Fruit fly (Drosophila melanogaster) whole organism, prepupa: ENCODE measurements around the gene Dci.

Source experiments
- Blimp-1 ChIP-seq: fragments of 200-800 bp; sonication (Bioruptor generic); optimal IDR thresholded peaks from 3 replicates; lab custom pipeline; 2017; ENCODE audit warnings: missing biosample characterization, missing genetic modification characterization, mild to moderate bottlenecking, moderate library complexity, missing genetic modification reagents
- CG10631 ChIP-seq: fragments of 200-800 bp; sonication (Bioruptor generic); optimal IDR thresholded peaks from 2 replicates; lab custom pipeline; 2016; ENCODE audit warnings: missing biosample characterization, missing genetic modification characterization
- CG10669 ChIP-seq: fragments of 200-800 bp; sonication (Bioruptor generic); optimal IDR thresholded peaks from 3 replicates; lab custom pipeline; 2018; ENCODE audit warnings: missing biosample characterization, mild to moderate bottlenecking, missing genetic modification characterization, moderate library complexity
- CG11294 ChIP-seq: fragments of 200-800 bp; sonication (Bioruptor generic); IDR thresholded peaks from 2 replicates; pipeline ENCODE4 v1.3.6; 2022; ENCODE audit warnings: missing biosample characterization, missing genetic modification characterization
- CG11762 ChIP-seq: fragments of 200-800 bp; sonication (Bioruptor generic); optimal IDR thresholded peaks from 3 replicates; lab custom pipeline; 2016; ENCODE audit warnings: missing biosample characterization, missing genetic modification characterization; ENCODE audit not compliant: insufficient read depth
- CG11902 ChIP-seq: fragments of 200-800 bp; sonication (Bioruptor generic); optimal IDR thresholded peaks from 3 replicates; lab custom pipeline; 2016; ENCODE audit warnings: missing biosample characterization, missing genetic modification characterization
- CG15336 ChIP-seq: fragments of 200-800 bp; sonication (Bioruptor generic); IDR thresholded peaks from 2 replicates; pipeline ENCODE4 v1.3.6; 2022; ENCODE audit warnings: missing biosample characterization, missing genetic modification characterization
- CG1621 ChIP-seq: fragments of 200-800 bp; sonication (Bioruptor generic); optimal IDR thresholded peaks from 3 replicates; lab custom pipeline; 2018; ENCODE audit warnings: missing biosample characterization, mild to moderate bottlenecking, missing genetic modification characterization
- CG3032 ChIP-seq: fragments of 200-800 bp; optimal IDR thresholded peaks from 2 replicates; lab custom pipeline; 2019; ENCODE audit warnings: missing biosample characterization, mild to moderate bottlenecking, missing genetic modification characterization, moderate library complexity
- CG31627 ChIP-seq: fragments of 200-800 bp; sonication (Bioruptor generic); optimal IDR thresholded peaks from 3 replicates; lab custom pipeline; 2016; ENCODE audit warnings: missing biosample characterization, missing genetic modification characterization
- CG32006 ChIP-seq: fragments of 200-800 bp; sonication (Bioruptor generic); optimal IDR thresholded peaks from 3 replicates; lab custom pipeline; 2017; ENCODE audit warnings: missing biosample characterization, mild to moderate bottlenecking, missing genetic modification characterization
- CG34406 ChIP-seq: fragments of 200-800 bp; sonication (Bioruptor generic); optimal IDR thresholded peaks from 3 replicates; lab custom pipeline; 2016; ENCODE audit warnings: missing biosample characterization, missing genetic modification characterization
- CG4318 ChIP-seq: fragments of 200-800 bp; sonication (Bioruptor generic); optimal IDR thresholded peaks from 3 replicates; lab custom pipeline; 2017; ENCODE audit warnings: missing biosample characterization, mild to moderate bottlenecking, missing genetic modification characterization
- CG6163 ChIP-seq: fragments of 200-800 bp; sonication (Bioruptor generic); IDR thresholded peaks from 3 replicates; pipeline ENCODE4 v1.3.6; 2022; ENCODE audit warnings: missing biosample characterization, missing genetic modification characterization
- CG6276 ChIP-seq: fragments of 200-800 bp; sonication (Bioruptor generic); optimal IDR thresholded peaks from 2 replicates; lab custom pipeline; 2017; ENCODE audit warnings: missing biosample characterization, mild to moderate bottlenecking, missing genetic modification characterization
- CG6792 ChIP-seq: fragments of 200-800 bp; sonication (Bioruptor generic); optimal IDR thresholded peaks from 3 replicates; lab custom pipeline; 2016; ENCODE audit warnings: missing biosample characterization, missing genetic modification characterization
- CG6808 ChIP-seq: fragments of 200-800 bp; sonication (Bioruptor generic); optimal IDR thresholded peaks from 3 replicates; lab custom pipeline; 2017; ENCODE audit warnings: missing biosample characterization, missing genetic modification characterization, mild to moderate bottlenecking, moderate library complexity, missing genetic modification reagents
- CG6854 ChIP-seq: fragments of 200-800 bp; sonication (Bioruptor generic); optimal IDR thresholded peaks from 2 replicates; lab custom pipeline; 2017; ENCODE audit warnings: missing biosample characterization, mild to moderate bottlenecking, missing genetic modification characterization
- CG7368 ChIP-seq: fragments of 200-800 bp; sonication (Bioruptor generic); optimal IDR thresholded peaks from 3 replicates; lab custom pipeline; 2016; ENCODE audit warnings: missing biosample characterization, missing genetic modification characterization
- CG9139 ChIP-seq: fragments of 200-800 bp; sonication (Bioruptor generic); optimal IDR thresholded peaks from 3 replicates; lab custom pipeline; 2017; ENCODE audit warnings: missing biosample characterization, mild to moderate bottlenecking, missing genetic modification characterization
- Eip75B ChIP-seq: fragments of 200-800 bp; sonication (Bioruptor generic); optimal IDR thresholded peaks from 3 replicates; lab custom pipeline; 2016; ENCODE audit warnings: missing biosample characterization, missing genetic modification characterization
- Eip93F ChIP-seq: fragments of 200-800 bp; sonication (Bioruptor generic); optimal IDR thresholded peaks from 2 replicates; lab custom pipeline; 2016; ENCODE audit warnings: missing biosample characterization, mild to moderate bottlenecking, missing genetic modification characterization
- Hr38 ChIP-seq: sonication (Bioruptor generic); optimal IDR thresholded peaks from 2 replicates; lab custom pipeline; 2016; ENCODE audit warnings: missing biosample characterization, missing genetic modification characterization
- Hr39 ChIP-seq: fragments of 200-800 bp; sonication (Bioruptor generic); optimal IDR thresholded peaks from 2 replicates; lab custom pipeline; 2016; ENCODE audit warnings: missing biosample characterization, missing genetic modification characterization
- Hr4 ChIP-seq: fragments of 200-800 bp; sonication (Bioruptor generic); optimal IDR thresholded peaks from 3 replicates; lab custom pipeline; 2016; ENCODE audit warnings: missing biosample characterization, missing genetic modification characterization
- Lpt ChIP-seq: fragments of 200-800 bp; sonication (Bioruptor generic); optimal IDR thresholded peaks from 3 replicates; lab custom pipeline; 2016; ENCODE audit warnings: missing biosample characterization, missing genetic modification characterization
- Met ChIP-seq: fragments of 200-800 bp; sonication (Bioruptor generic); optimal IDR thresholded peaks from 3 replicates; lab custom pipeline; 2016; ENCODE audit warnings: missing biosample characterization, missing genetic modification characterization
- OdsH ChIP-seq: fragments of 200-800 bp; sonication (Bioruptor generic); optimal IDR thresholded peaks from 3 replicates; lab custom pipeline; 2016; ENCODE audit warnings: missing biosample characterization, missing genetic modification characterization
- Smox ChIP-seq: fragments of 200-800 bp; sonication (Bioruptor generic); optimal IDR thresholded peaks from 3 replicates; lab custom pipeline; 2016; ENCODE audit warnings: missing biosample characterization, missing genetic modification characterization
- Sox102F ChIP-seq: fragments of 200-800 bp; sonication (Bioruptor generic); optimal IDR thresholded peaks from 2 replicates; lab custom pipeline; 2016; ENCODE audit warnings: missing biosample characterization, mild to moderate bottlenecking, missing genetic modification characterization
- Sox14 ChIP-seq: fragments of 200-800 bp; sonication (Bioruptor generic); optimal IDR thresholded peaks from 3 replicates; lab custom pipeline; 2016; ENCODE audit warnings: missing biosample characterization, missing genetic modification characterization
- Sox15 ChIP-seq: fragments of 200-800 bp; sonication (Bioruptor generic); optimal IDR thresholded peaks from 3 replicates; lab custom pipeline; 2016; ENCODE audit warnings: missing biosample characterization, missing genetic modification characterization
- acj6 ChIP-seq: fragments of 200-800 bp; sonication (Bioruptor generic); optimal IDR thresholded peaks from 3 replicates; lab custom pipeline; 2016; ENCODE audit warnings: missing biosample characterization, missing genetic modification characterization
- cyc ChIP-seq: fragments of 200-800 bp; sonication (Bioruptor generic); optimal IDR thresholded peaks from 3 replicates; lab custom pipeline; 2016; ENCODE audit warnings: missing biosample characterization, missing genetic modification characterization
- dac ChIP-seq: fragments of 200-800 bp; sonication (Bioruptor generic); optimal IDR thresholded peaks from 2 replicates; lab custom pipeline; 2017; ENCODE audit warnings: missing biosample characterization, mild to moderate bottlenecking, missing genetic modification characterization
- esn ChIP-seq: fragments of 200-800 bp; sonication (Bioruptor generic); optimal IDR thresholded peaks from 2 replicates; lab custom pipeline; 2016; ENCODE audit warnings: missing biosample characterization, mild to moderate bottlenecking, missing genetic modification characterization, moderate library complexity
- fd59A ChIP-seq: fragments of 200-800 bp; sonication (Bioruptor generic); optimal IDR thresholded peaks from 2 replicates; lab custom pipeline; 2017; ENCODE audit warnings: missing biosample characterization, mild to moderate bottlenecking, missing genetic modification characterization, missing genetic modification reagents
- fkh ChIP-seq: fragments of 200-800 bp; sonication (Bioruptor generic); optimal IDR thresholded peaks from 3 replicates; lab custom pipeline; 2017; ENCODE audit warnings: missing biosample characterization, mild to moderate bottlenecking, missing genetic modification characterization, moderate library complexity
- lz ChIP-seq: fragments of 200-800 bp; sonication (Bioruptor generic); optimal IDR thresholded peaks from 3 replicates; lab custom pipeline; 2016; ENCODE audit warnings: missing biosample characterization, missing genetic modification characterization
- net ChIP-seq: fragments of 200-800 bp; sonication (Bioruptor generic); optimal IDR thresholded peaks from 3 replicates; lab custom pipeline; 2016; ENCODE audit warnings: missing biosample characterization, missing genetic modification characterization
- pdm3 ChIP-seq: fragments of 200-800 bp; sonication (Bioruptor generic); optimal IDR thresholded peaks from 3 replicates; lab custom pipeline; 2016; ENCODE audit warnings: missing biosample characterization, missing genetic modification characterization
- salr ChIP-seq, 2 experiments: fragments of 200-800 bp; sonication (Bioruptor generic); optimal IDR thresholded peaks; 3 replicates each; lab custom pipeline; 2016 to 2018; ENCODE audit warnings: missing biosample characterization in 2 of 2, missing genetic modification characterization in 2 of 2, mild to moderate bottlenecking in 1 of 2
- spab ChIP-seq: fragments of 200-800 bp; sonication (Bioruptor generic); optimal IDR thresholded peaks from 2 replicates; lab custom pipeline; 2017; ENCODE audit warnings: missing biosample characterization, mild to moderate bottlenecking, missing genetic modification characterization, missing genetic modification reagents
- ss ChIP-seq, 2 experiments: fragments of 200-800 bp; sonication (Bioruptor generic); optimal IDR thresholded peaks; 2 replicates in 1 of 2; 3 replicates in 1 of 2; lab custom pipeline; 2017 to 2018; ENCODE audit warnings: mild to moderate bottlenecking in 2 of 2, missing biosample characterization in 2 of 2, missing genetic modification characterization in 2 of 2, moderate library complexity in 1 of 2
- svp ChIP-seq: fragments of 200-800 bp; sonication (Bioruptor generic); peaks from one replicate; lab custom pipeline; 2016; ENCODE audit warnings: missing biosample characterization, missing genetic modification characterization
- topi ChIP-seq: fragments of 200-800 bp; sonication (Bioruptor generic); optimal IDR thresholded peaks from 3 replicates; lab custom pipeline; 2016; ENCODE audit warnings: missing biosample characterization, missing genetic modification characterization

Dci gene

dm6 chr3L:817708-818107 lies 33.4 kb upstream of the Dci start (continued):
- TF ChIP-seq CG11762: peak; percentile 60
- TF ChIP-seq Hr38 (GFP tag; lab: Kevin White, UChicago): no peak
- peak; percentile 69 for TF ChIP-seq Sox102F (GFP tag; lab: Kevin White, UChicago)
- peak; percentile 74 for TF ChIP-seq Met
- TF ChIP-seq net (GFP tag; lab: Kevin White, UChicago): peak; percentile 36
- TF ChIP-seq CG32006: no peak
- TF ChIP-seq Blimp-1 (GFP tag; lab: Kevin White, UChicago): no peak
- peak; percentile 37 for TF ChIP-seq cyc (GFP tag; lab: Kevin White, UChicago)
- peak; percentile 41 for TF ChIP-seq Sox14 (GFP tag; lab: Kevin White, UChicago)
- TF ChIP-seq Hr39: peak; percentile 37
- TF ChIP-seq CG3032 (tag; lab: Kevin White, UChicago): peak; percentile 7
- peak; percentile 50 for TF ChIP-seq pdm3 (GFP tag; lab: Kevin White, UChicago)
- peak; percentile 20 for TF ChIP-seq Hr4 (GFP tag; lab: Kevin White, UChicago)
- TF ChIP-seq CG34406 (GFP tag; lab: Kevin White, UChicago): peak; percentile 56
- no peak for TF ChIP-seq CG11294 (GFP tag; lab: Robert Waterston, UW)
- TF ChIP-seq CG6276 (GFP tag; lab: Kevin White, UChicago): no peak
- TF ChIP-seq dac (GFP tag; lab: Kevin White, UChicago): no peak

- TF ChIP-seq CG32006: peak; percentile 50
- peak; percentile 36 for TF ChIP-seq net (GFP tag; lab: Kevin White, UChicago)
- peak; percentile 14 for TF ChIP-seq CG6808 (GFP tag; lab: Kevin White, UChicago)
- peak; percentile 20 for TF ChIP-seq CG9139 (GFP tag; lab: Kevin White, UChicago)
- peak; percentile 64 for TF ChIP-seq CG31627 (GFP tag; lab: Kevin White, UChicago)
- TF ChIP-seq Sox15 (GFP tag; lab: Kevin White, UChicago): peak; percentile 41
- no peak for TF ChIP-seq Hr38 (GFP tag; lab: Kevin White, UChicago)
- peak; percentile 67 for TF ChIP-seq OdsH
- TF ChIP-seq lz (GFP tag; lab: Kevin White, UChicago): peak; percentile 45
- peak; percentile 65 for TF ChIP-seq Hr39
- peak; percentile 52; the same call in 1 of the 3 replicates for TF ChIP-seq CG6163
- peak; percentile 9 for TF ChIP-seq fkh (GFP tag; lab: Kevin White, UChicago)
- peak; percentile 49 for TF ChIP-seq CG4318
- TF ChIP-seq Lpt (GFP tag; lab: Kevin White, UChicago): no peak
- peak; percentile 48 for TF ChIP-seq CG11902 (GFP tag; lab: Kevin White, UChicago)
- peak; percentile 16 for TF ChIP-seq CG6276 (GFP tag; lab: Kevin White, UChicago)
- TF ChIP-seq acj6: peak; percentile 61
- TF ChIP-seq salr (GFP tag; optimal IDR thresholded peaks at IDR 0.05; lab: Kevin White, UChicago): peak in 1 of 2 experiments; percentile 11
- TF ChIP-seq Hr4 (GFP tag; lab: Kevin White, UChicago): peak; percentile 56
- TF ChIP-seq CG15336 (GFP tag; lab: Robert Waterston, UW): peak; percentile 43; the same call in 1 of the 2 replicates
- no peak for TF ChIP-seq dac (GFP tag; lab: Kevin White, UChicago)
- peak; percentile 68 for TF ChIP-seq Met
- peak; percentile 67 for TF ChIP-seq topi
- TF ChIP-seq CG10631 (GFP tag; lab: Kevin White, UChicago): peak; percentile 41
- TF ChIP-seq CG34406 (GFP tag; lab: Kevin White, UChicago): peak; percentile 63
- peak; percentile 7 for TF ChIP-seq fd59A (GFP tag; lab: Kevin White, UChicago)
- TF ChIP-seq spab (GFP tag; lab: Kevin White, UChicago): no peak
- peak; percentile 62 for TF ChIP-seq esn (GFP tag; lab: Kevin White, UChicago)
- TF ChIP-seq svp (GFP tag; lab: Kevin White, UChicago): peak; percentile 84
- peak in 1 of 2 experiments; percentile 42 for TF ChIP-seq ss (GFP tag; optimal IDR thresholded peaks at IDR 0.05; lab: Kevin White, UChicago)
- TF ChIP-seq CG1621 (tag; lab: Kevin White, UChicago): peak; percentile 18
- peak; percentile 55 for TF ChIP-seq CG7368
- peak; percentile 67 for TF ChIP-seq cyc (GFP tag; lab: Kevin White, UChicago)
- peak; percentile 6; the same call in 1 of the 2 replicates for TF ChIP-seq CG11294 (GFP tag; lab: Robert Waterston, UW)
- no peak for TF ChIP-seq CG6854 (GFP tag; lab: Kevin White, UChicago)
- no peak for TF ChIP-seq Eip93F (GFP tag; lab: Kevin White, UChicago)
- peak; percentile 38 for TF ChIP-seq Eip75B (GFP tag; lab: Kevin White, UChicago)
- TF ChIP-seq Smox (GFP tag; lab: Kevin White, UChicago): peak; percentile 61
- peak; percentile 67 for TF ChIP-seq CG6792 (GFP tag; lab: Kevin White, UChicago)
- TF ChIP-seq CG10669: peak; percentile 32
- TF ChIP-seq Sox14 (GFP tag; lab: Kevin White, UChicago): peak; percentile 34
Observed at dm6 chr3L:818438-819138, 32.6 kb upstream of the Dci start.
